Fruit fly (Drosophila melanogaster): ENCODE results near the gene CG18563.

- TF ChIP-seq usp (GFP tag; optimal IDR thresholded peaks at IDR 0.05) (no peak), CG8478 (optimal IDR thresholded peaks at IDR 0.05) (no peak), pan (optimal IDR thresholded peaks at IDR 0.05) (no peak), EcR (GFP tag; optimal IDR thresholded peaks at IDR 0.05) (no peak), psq (optimal IDR thresholded peaks at IDR 0.05) (no peak), Dll (optimal IDR thresholded peaks at IDR 0.05) (no peak)
These were observed 8.3 kb upstream of the CG18563 start for dm6 chr2L:17465915-17466677.

All from whole organism.